Fruit fly (Drosophila melanogaster) whole organism, adult: Measurements from ENCODE around the gene Hmt4-20.

Source experiments
- CG11617 ChIP-seq: fragments of 200-800 bp; sonication (Bioruptor generic); optimal IDR thresholded peaks from 2 replicates; lab custom pipeline; 2017; ENCODE audit warnings: mild to moderate bottlenecking, missing biosample characterization, missing genetic modification reagents, missing genetic modification characterization
- CG12768 ChIP-seq: fragments of 200-800 bp; sonication (Bioruptor generic); optimal IDR thresholded peaks from 2 replicates; lab custom pipeline; 2017; ENCODE audit warnings: missing biosample characterization, missing genetic modification characterization, mild to moderate bottlenecking, moderate library complexity, missing genetic modification reagents
- CG14711 ChIP-seq: fragments of 200-800 bp; sonication (Bioruptor generic); optimal IDR thresholded peaks from 2 replicates; lab custom pipeline; 2018; ENCODE audit warnings: missing biosample characterization, mild to moderate bottlenecking, missing genetic modification characterization, moderate library complexity
- CG1620 ChIP-seq: fragments of 200-800 bp; sonication (Bioruptor generic); optimal IDR thresholded peaks from 2 replicates; lab custom pipeline; 2016; ENCODE audit warnings: missing biosample characterization, missing genetic modification characterization
- CG33017 ChIP-seq: fragments of 200-800 bp; sonication (Bioruptor generic); optimal IDR thresholded peaks from 2 replicates; lab custom pipeline; 2018; ENCODE audit warnings: missing biosample characterization, mild to moderate bottlenecking, missing genetic modification characterization, moderate library complexity
- CG5204 ChIP-seq: fragments of 200-800 bp; sonication (Bioruptor generic); optimal IDR thresholded peaks from 2 replicates; lab custom pipeline; 2016; ENCODE audit warnings: missing biosample characterization, missing genetic modification characterization
- CG7045 ChIP-seq: fragments of 200-800 bp; sonication (Bioruptor generic); optimal IDR thresholded peaks from 2 replicates; lab custom pipeline; 2017; ENCODE audit warnings: missing biosample characterization, mild to moderate bottlenecking, missing genetic modification characterization
- CG7101 ChIP-seq: fragments of 200-800 bp; sonication (Bioruptor generic); optimal IDR thresholded peaks from 2 replicates; lab custom pipeline; 2018; ENCODE audit warnings: missing biosample characterization, mild to moderate bottlenecking, missing genetic modification characterization, moderate library complexity
- Clk ChIP-seq: fragments of 200-800 bp; sonication (Bioruptor generic); optimal IDR thresholded peaks from 2 replicates; lab custom pipeline; 2017; ENCODE audit warnings: missing biosample characterization, missing genetic modification characterization
- Crg-1 ChIP-seq: fragments of 200-800 bp; sonication (Bioruptor generic); optimal IDR thresholded peaks from 2 replicates; lab custom pipeline; 2016; ENCODE audit warnings: missing biosample characterization, missing genetic modification characterization
- Hr96 ChIP-seq: fragments of 200-800 bp; sonication (Bioruptor generic); optimal IDR thresholded peaks from 2 replicates; lab custom pipeline; 2016; ENCODE audit warnings: missing biosample characterization, missing genetic modification characterization
- Mnt ChIP-seq: fragments of 200-800 bp; sonication (Bioruptor generic); optimal IDR thresholded peaks from 2 replicates; lab custom pipeline; 2016; ENCODE audit warnings: missing biosample characterization, mild to moderate bottlenecking, missing genetic modification characterization
- bab1 ChIP-seq: fragments of 200-800 bp; sonication (Bioruptor generic); optimal IDR thresholded peaks from 3 replicates; lab custom pipeline; 2019; ENCODE audit warnings: missing biosample characterization, mild to moderate bottlenecking, missing genetic modification characterization, moderate library complexity
- cic ChIP-seq: fragments of 200-800 bp; sonication (Bioruptor generic); optimal IDR thresholded peaks from 2 replicates; lab custom pipeline; 2017; ENCODE audit warnings: missing biosample characterization, mild to moderate bottlenecking, missing genetic modification characterization, moderate library complexity
- cnc ChIP-seq, 2 experiments: fragments of >200 bp; optimal IDR thresholded peaks; 2 replicates each; lab custom pipeline; 2017
- kay ChIP-seq: fragments of 200-800 bp; sonication (Bioruptor generic); peaks from one replicate; lab custom pipeline; 2016; ENCODE audit warnings: missing biosample characterization, missing genetic modification characterization, borderline replicate concordance
- ovo ChIP-seq: fragments of 200-800 bp; sonication (Bioruptor generic); optimal IDR thresholded peaks from 2 replicates; lab custom pipeline; 2016; ENCODE audit warnings: missing biosample characterization, missing genetic modification characterization
- pad ChIP-seq: fragments of 200-800 bp; sonication (Bioruptor generic); optimal IDR thresholded peaks from 3 replicates; lab custom pipeline; 2017; ENCODE audit warnings: missing biosample characterization, missing genetic modification characterization, mild to moderate bottlenecking, moderate library complexity, missing genetic modification reagents
- tj ChIP-seq: fragments of 200-800 bp; sonication (Bioruptor generic); optimal IDR thresholded peaks from 3 replicates; lab custom pipeline; 2017; ENCODE audit warnings: missing biosample characterization, mild to moderate bottlenecking, missing genetic modification characterization, moderate library complexity
- toe ChIP-seq: fragments of 200-800 bp; sonication (Bioruptor generic); optimal IDR thresholded peaks from 2 replicates; lab custom pipeline; 2016; ENCODE audit warnings: missing biosample characterization, missing genetic modification characterization

Gene Hmt4-20

DNA sequence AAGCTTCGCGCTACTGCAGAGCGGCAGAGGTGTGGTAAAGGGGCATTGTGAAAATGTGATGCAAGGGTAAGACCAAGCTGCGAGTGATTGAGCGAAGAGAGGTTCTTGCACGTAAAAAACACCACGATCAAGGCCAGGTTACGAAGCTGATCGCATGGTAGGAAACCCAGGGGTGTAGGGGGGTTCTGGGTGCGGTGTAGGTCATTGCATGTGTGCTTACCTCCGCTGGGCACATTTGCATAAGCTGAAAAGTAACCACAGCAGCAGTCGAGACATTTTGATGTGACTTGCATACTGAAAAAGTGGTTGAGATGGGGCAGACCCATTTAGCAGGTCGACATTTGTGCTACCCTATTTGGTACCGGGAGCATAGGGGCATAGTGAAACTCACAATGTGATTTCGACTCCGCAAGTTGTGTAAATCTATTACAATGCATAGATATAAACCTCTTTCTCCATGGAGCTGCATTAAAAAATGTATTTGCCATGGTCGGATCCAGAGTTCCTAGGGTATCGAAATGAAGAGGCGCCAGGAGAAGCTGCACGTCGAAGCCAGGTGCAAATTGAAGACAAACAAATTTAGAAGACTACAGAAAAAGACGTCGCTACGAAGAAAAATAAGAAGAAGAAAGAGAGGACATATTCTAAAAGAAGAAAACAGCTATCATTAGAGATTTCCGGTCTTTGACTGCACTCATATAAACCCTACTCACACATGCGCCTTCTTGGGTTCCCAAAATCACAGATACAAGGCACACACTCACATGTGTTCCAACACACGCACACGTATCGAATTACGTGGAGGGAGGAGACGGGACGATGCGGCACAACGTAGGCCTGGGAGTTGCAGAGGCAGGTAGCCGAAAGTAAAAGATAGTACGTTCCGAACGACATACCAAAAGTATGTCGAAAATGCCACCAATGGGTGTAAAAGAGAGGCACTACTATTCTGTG lies 37.3 kb upstream of the Hmt4-20 start:
- TF ChIP-seq CG5204 (GFP tag; lab: Kevin White, UChicago) = no peak
- TF ChIP-seq CG1620 (GFP tag; lab: Kevin White, UChicago) = no peak
- no peak for TF ChIP-seq Mnt (GFP tag; lab: Kevin White, UChicago)
- TF ChIP-seq CG7045 = no peak
- no peak for TF ChIP-seq CG33017 (tag; lab: Kevin White, UChicago)
- TF ChIP-seq bab1 (GFP tag; lab: Kevin White, UChicago) = no peak
- TF ChIP-seq CG7101 (tag; lab: Kevin White, UChicago) = no peak
- no peak for TF ChIP-seq kay
- TF ChIP-seq CG12768 (GFP tag; lab: Kevin White, UChicago) = no peak
- no peak for TF ChIP-seq ovo (GFP tag; lab: Kevin White, UChicago)
- TF ChIP-seq cnc (optimal IDR thresholded peaks at IDR 0.05; lab: Kevin White, UChicago) = no peak
- TF ChIP-seq toe = no peak
- no peak for TF ChIP-seq CG11617 (GFP tag; lab: Kevin White, UChicago)
- TF ChIP-seq cic (GFP tag; lab: Kevin White, UChicago) = no peak
- no peak for TF ChIP-seq Clk (GFP tag; lab: Kevin White, UChicago)
- no peak for TF ChIP-seq CG14711 (tag; lab: Kevin White, UChicago)
- no peak for TF ChIP-seq Crg-1 (GFP tag; lab: Kevin White, UChicago)

dm6 chrX:687330-688078 lies 31.7 kb upstream of the Hmt4-20 start:
- TF ChIP-seq bab1 (GFP tag; lab: Kevin White, UChicago) (no peak), kay (peak; percentile 29)

DNA sequence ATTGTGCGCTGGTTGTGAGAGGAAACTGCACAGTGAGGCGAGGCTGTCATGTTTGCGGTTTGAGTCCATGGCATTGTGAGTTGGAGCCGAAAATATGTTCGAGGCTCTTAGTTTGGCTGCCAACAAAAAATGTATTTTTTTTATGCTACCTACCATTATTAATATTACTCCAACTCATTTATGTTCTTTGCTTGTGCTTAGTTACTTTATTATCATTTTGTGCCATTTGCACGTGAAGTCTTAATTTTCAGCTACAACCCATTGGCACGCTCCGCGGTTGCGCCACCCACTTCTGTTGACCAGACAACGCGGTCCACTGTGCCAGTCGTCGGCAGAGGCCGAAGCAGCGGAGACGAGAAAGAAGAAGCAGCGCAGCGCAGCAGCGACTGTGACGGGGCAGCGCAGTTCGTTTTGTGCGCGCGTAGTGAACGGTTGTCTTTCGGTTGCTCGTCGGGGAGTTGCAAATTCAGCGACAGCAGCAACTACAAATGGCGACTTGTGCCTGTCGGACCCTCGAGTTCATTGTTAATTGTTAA lies 30.7 kb upstream of the Hmt4-20 start, which contains the start of gene sdk:
TSS of gene sdk (plus strand) at position 398 of the 536 bp plus-strand sequence.
- TF ChIP-seq pad (GFP tag; lab: Kevin White, UChicago) = peak; percentile 75
- TF ChIP-seq CG12768 (GFP tag; lab: Kevin White, UChicago) = peak; percentile 65
- TF ChIP-seq kay = no peak
- TF ChIP-seq ovo (GFP tag; lab: Kevin White, UChicago) = peak; percentile 62
- peak; percentile 56 for TF ChIP-seq CG14711 (tag; lab: Kevin White, UChicago)
- TF ChIP-seq Crg-1 (GFP tag; lab: Kevin White, UChicago) = peak; percentile 71
- peak; percentile 71 for TF ChIP-seq CG1620 (GFP tag; lab: Kevin White, UChicago)
- peak; percentile 77 for TF ChIP-seq CG7101 (tag; lab: Kevin White, UChicago)
- TF ChIP-seq CG11617 (GFP tag; lab: Kevin White, UChicago) = peak; percentile 82
- peak; percentile 67 for TF ChIP-seq CG7045
- peak; percentile 61 for TF ChIP-seq toe
- peak; percentile 73 for TF ChIP-seq CG5204 (GFP tag; lab: Kevin White, UChicago)
- peak; percentile 53 for TF ChIP-seq Clk (GFP tag; lab: Kevin White, UChicago)
- TF ChIP-seq Mnt (GFP tag; lab: Kevin White, UChicago) = peak; percentile 78
- TF ChIP-seq cic (GFP tag; lab: Kevin White, UChicago) = no peak
- TF ChIP-seq CG33017 (tag; lab: Kevin White, UChicago) = peak; percentile 38
- peak; percentile 59 for TF ChIP-seq tj (GFP tag; lab: Kevin White, UChicago)
- TF ChIP-seq Hr96 (GFP tag; lab: Kevin White, UChicago) = peak; percentile 95
- TF ChIP-seq bab1 (GFP tag; lab: Kevin White, UChicago) = peak; percentile 88
- no peak for TF ChIP-seq cnc (optimal IDR thresholded peaks at IDR 0.05; lab: Kevin White, UChicago)

dm6 chrX:678503-678902 lies 22.7 kb upstream of the Hmt4-20 start:
- TF ChIP-seq ovo (GFP tag; lab: Kevin White, UChicago) (no peak), tj (GFP tag; lab: Kevin White, UChicago) (no peak), Crg-1 (GFP tag; lab: Kevin White, UChicago) (no peak), Clk (GFP tag; lab: Kevin White, UChicago) (no peak), cic (GFP tag; lab: Kevin White, UChicago) (no peak), CG7101 (tag; lab: Kevin White, UChicago) (no peak), Hr96 (GFP tag; lab: Kevin White, UChicago) (no peak), toe (no peak), CG12768 (GFP tag; lab: Kevin White, UChicago) (no peak), CG33017 (tag; lab: Kevin White, UChicago) (no peak), CG14711 (tag; lab: Kevin White, UChicago) (no peak), CG5204 (GFP tag; lab: Kevin White, UChicago) (no peak)

DNA sequence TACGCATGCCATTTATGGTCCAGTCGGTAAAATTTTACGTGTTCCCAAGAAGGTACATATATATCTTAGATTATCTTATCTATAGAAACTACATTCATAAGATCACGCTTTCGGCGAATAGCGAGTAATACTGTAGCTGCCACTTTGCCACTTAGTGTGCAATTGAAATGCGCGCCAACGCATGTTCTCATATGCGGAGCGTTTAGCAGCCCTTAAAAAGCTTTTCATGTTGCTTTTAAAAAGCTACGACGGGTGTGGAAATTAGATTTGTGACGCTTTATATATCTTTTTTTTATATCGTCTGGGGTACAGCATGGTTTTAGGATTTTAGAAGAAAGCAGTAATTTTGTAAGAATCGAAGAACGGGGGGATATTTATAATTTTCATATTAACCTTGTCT lies 2.2 kb upstream of the Hmt4-20 start:
- TF ChIP-seq CG14711 (tag; lab: Kevin White, UChicago) (peak; percentile 24), kay (no peak), ovo (GFP tag; lab: Kevin White, UChicago) (no peak), CG12768 (GFP tag; lab: Kevin White, UChicago) (no peak), cnc (optimal IDR thresholded peaks at IDR 0.05; lab: Kevin White, UChicago) (no peak), bab1 (GFP tag; lab: Kevin White, UChicago) (peak; percentile 77), Clk (GFP tag; lab: Kevin White, UChicago) (no peak), Mnt (GFP tag; lab: Kevin White, UChicago) (no peak), cic (GFP tag; lab: Kevin White, UChicago) (no peak)
